Fruit fly (Drosophila melanogaster) whole organism, adult: ENCODE measurements around the gene DopEcR.

Experiments used
- CG11617 ChIP-seq: fragments of 200-800 bp; sonication (Bioruptor generic); optimal IDR thresholded peaks from 2 replicates; lab custom pipeline; 2017; ENCODE audit warnings: mild to moderate bottlenecking, missing biosample characterization, missing genetic modification reagents, missing genetic modification characterization
- CG33017 ChIP-seq: fragments of 200-800 bp; sonication (Bioruptor generic); optimal IDR thresholded peaks from 2 replicates; lab custom pipeline; 2018; ENCODE audit warnings: missing biosample characterization, mild to moderate bottlenecking, missing genetic modification characterization, moderate library complexity
- CG5204 ChIP-seq: fragments of 200-800 bp; sonication (Bioruptor generic); optimal IDR thresholded peaks from 2 replicates; lab custom pipeline; 2016; ENCODE audit warnings: missing biosample characterization, missing genetic modification characterization
- CG7045 ChIP-seq: fragments of 200-800 bp; sonication (Bioruptor generic); optimal IDR thresholded peaks from 2 replicates; lab custom pipeline; 2017; ENCODE audit warnings: missing biosample characterization, mild to moderate bottlenecking, missing genetic modification characterization
- CG7101 ChIP-seq: fragments of 200-800 bp; sonication (Bioruptor generic); optimal IDR thresholded peaks from 2 replicates; lab custom pipeline; 2018; ENCODE audit warnings: missing biosample characterization, mild to moderate bottlenecking, missing genetic modification characterization, moderate library complexity
- Crg-1 ChIP-seq: fragments of 200-800 bp; sonication (Bioruptor generic); optimal IDR thresholded peaks from 2 replicates; lab custom pipeline; 2016; ENCODE audit warnings: missing biosample characterization, missing genetic modification characterization
- Mnt ChIP-seq: fragments of 200-800 bp; sonication (Bioruptor generic); optimal IDR thresholded peaks from 2 replicates; lab custom pipeline; 2016; ENCODE audit warnings: missing biosample characterization, mild to moderate bottlenecking, missing genetic modification characterization
- kay ChIP-seq: fragments of 200-800 bp; sonication (Bioruptor generic); peaks from one replicate; lab custom pipeline; 2016; ENCODE audit warnings: missing biosample characterization, missing genetic modification characterization, borderline replicate concordance
- pad ChIP-seq: fragments of 200-800 bp; sonication (Bioruptor generic); optimal IDR thresholded peaks from 3 replicates; lab custom pipeline; 2017; ENCODE audit warnings: missing biosample characterization, missing genetic modification characterization, mild to moderate bottlenecking, moderate library complexity, missing genetic modification reagents

DNA sequence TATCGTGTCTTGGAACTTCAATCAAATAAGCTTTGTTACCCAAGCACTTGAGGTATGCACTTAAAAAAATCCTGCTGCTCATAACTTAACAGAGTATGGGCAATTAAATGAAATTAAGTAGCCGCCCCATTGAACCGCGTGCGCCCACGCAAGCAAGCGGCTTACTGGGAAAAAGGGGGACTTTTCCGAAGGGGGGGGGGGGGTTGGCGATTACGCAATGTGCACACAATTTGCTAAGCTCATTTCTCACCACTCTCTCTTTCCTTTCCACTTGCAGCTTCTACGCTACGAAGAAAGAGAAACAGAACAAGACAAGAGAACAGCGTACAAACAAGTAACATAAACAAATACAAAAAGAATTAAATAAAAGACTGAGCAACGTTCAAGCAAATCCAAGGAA lies 37.4 kb upstream of the DopEcR start:
- TF ChIP-seq Crg-1 (GFP tag; lab: Kevin White, UChicago) (no peak), CG33017 (no peak), CG7045 (GFP tag; lab: Kevin White, UChicago) (no peak), CG7101 (tag; lab: Kevin White, UChicago) (no peak), kay (GFP tag; lab: Kevin White, UChicago) (no peak), CG11617 (GFP tag; lab: Kevin White, UChicago) (no peak), CG5204 (GFP tag; lab: Kevin White, UChicago) (no peak), pad (no peak), Mnt (GFP tag; lab: Kevin White, UChicago) (no peak)
